Worm (Caenorhabditis elegans): Measurements from ENCODE around the gene sri-42.

The sri-42 gene

DNA sequence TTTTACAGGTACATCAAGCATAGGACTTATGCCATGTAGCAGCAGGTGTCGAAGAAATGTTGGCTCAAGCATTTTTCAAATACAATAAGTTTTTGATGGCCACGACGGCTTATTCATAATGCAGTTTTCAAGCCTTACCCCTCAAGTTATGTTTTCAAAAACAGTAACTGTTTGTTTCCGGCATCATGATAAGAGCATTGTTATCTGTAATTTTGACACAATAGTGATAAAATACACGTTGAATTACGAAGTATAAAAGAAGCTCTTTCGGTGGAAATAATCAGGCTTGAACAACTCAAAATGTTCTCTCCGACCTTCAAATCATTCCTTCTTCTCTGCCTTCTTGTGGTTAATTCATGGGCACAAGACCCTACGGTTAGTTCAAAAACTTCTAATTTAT lies 40.7 kb downstream of the sri-42 start, which contains the start of gene clec-121:
TSS of gene clec-121 (plus strand) at position 301 of the 400 bp plus-strand sequence.
- TF ChIP-seq madf-10 (tag; optimal IDR thresholded peaks at IDR 0.05) (no peak), ama-1 (optimal IDR thresholded peaks at IDR 0.05) (no peak), ama-1 (GFP tag; optimal IDR thresholded peaks at IDR 0.05) (no peak), mcd-1 (GFP tag; IDR thresholded peaks at IDR 0.05) (no peak), F57C9.4 (tag; optimal IDR thresholded peaks at IDR 0.05) (no peak), let-607 (tag; optimal IDR thresholded peaks at IDR 0.05) (no peak), ztf-18 (tag; optimal IDR thresholded peaks at IDR 0.05) (no peak), unc-62 (GFP tag; optimal IDR thresholded peaks at IDR 0.05) (no peak), hmg-20 (GFP tag; IDR thresholded peaks at IDR 0.05) (no peak), B0336.3 (GFP tag; IDR thresholded peaks at IDR 0.05) (no peak), snpc-1.3 (tag; optimal IDR thresholded peaks at IDR 0.05; ENCODE audit: insufficient read depth) (no peak), rec-8 (tag; optimal IDR thresholded peaks at IDR 0.05) (no peak), hlh-12 (tag; optimal IDR thresholded peaks at IDR 0.05) (no peak), F49E8.2 (tag; optimal IDR thresholded peaks at IDR 0.05; ENCODE audit: insufficient read depth) (no peak), B0261.1 (tag; optimal IDR thresholded peaks at IDR 0.05) (no peak), sdz-38 (tag; optimal IDR thresholded peaks at IDR 0.05) (no peak), Y79H2A.3 (GFP tag; conservative IDR thresholded peaks at IDR 0.05) (no peak), chd-7 (tag; optimal IDR thresholded peaks at IDR 0.05) (no peak), T07F8.4 (tag; optimal IDR thresholded peaks at IDR 0.05) (no peak), lsl-1 (GFP tag; optimal IDR thresholded peaks at IDR 0.05) (no peak), aptf-2 (GFP tag; conservative IDR thresholded peaks at IDR 0.05) (no peak)

DNA sequence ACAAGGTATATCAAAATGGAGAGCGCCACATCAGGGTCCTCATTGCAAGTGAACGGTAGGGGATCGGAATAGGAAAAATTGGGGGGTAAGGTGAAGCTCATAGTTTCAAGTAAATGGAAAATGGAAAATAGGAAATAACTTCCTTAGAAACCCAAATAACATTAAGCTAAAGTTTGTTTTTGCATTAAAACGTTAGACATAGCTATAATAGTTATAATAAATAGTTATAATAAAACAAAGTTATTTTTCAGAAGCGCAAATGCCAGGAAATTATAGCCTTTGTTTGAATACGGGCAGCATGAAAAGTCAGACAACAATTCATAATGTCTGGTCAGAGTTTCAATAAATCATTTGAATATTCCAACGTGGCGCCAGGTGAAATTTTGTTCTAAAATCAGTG lies 42.2 kb downstream of the sri-42 start, which contains the start of gene srg-24:
TSS of gene srg-24 (minus strand) at position 101 of the 400 bp plus-strand sequence.
- TF ChIP-seq dox-1 (GFP tag; IDR thresholded peaks at IDR 0.05) (no peak), akir-1 (GFP tag; optimal IDR thresholded peaks at IDR 0.05) (no peak), egrh-3 (GFP tag; IDR thresholded peaks at IDR 0.05) (no peak), snpc-1.3 (tag; optimal IDR thresholded peaks at IDR 0.05; ENCODE audit: insufficient read depth) (no peak), Y56A3A.18 (GFP tag; IDR thresholded peaks at IDR 0.05) (no peak), pbrm-1 (GFP tag; IDR thresholded peaks at IDR 0.05) (no peak), snpc-1.1 (tag; optimal IDR thresholded peaks at IDR 0.05; ENCODE audit: insufficient read depth) (no peak), ZK185.1 (tag; optimal IDR thresholded peaks at IDR 0.05; ENCODE audit: poor library complexity, severe bottlenecking) (no peak), xnd-1 (tag; optimal IDR thresholded peaks at IDR 0.05) (no peak), madf-10 (tag; optimal IDR thresholded peaks at IDR 0.05) (no peak)

DNA sequence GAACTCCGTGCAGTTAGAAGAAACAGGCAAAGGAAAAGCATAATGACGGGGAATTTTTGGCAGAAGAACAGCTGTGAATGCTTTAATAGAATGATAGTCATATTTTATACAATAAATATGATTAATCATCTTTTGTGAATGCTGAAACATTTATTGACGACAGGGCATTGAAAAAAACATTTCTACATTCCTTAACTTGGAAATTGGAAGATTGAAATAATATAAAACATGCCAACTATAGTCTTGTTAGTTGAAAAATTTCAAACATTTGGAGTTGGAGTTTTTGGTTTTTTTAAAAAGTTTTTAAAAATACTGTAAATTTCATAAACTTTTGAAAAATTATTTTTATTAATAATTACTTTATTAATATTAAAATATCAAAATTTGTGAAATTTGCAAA lies 45.9 kb downstream of the sri-42 start, which contains the start of gene Y25C1A.14:
TSS of gene Y25C1A.14 (minus strand) at position 101 of the 400 bp plus-strand sequence.
- no peak for TF ChIP-seq D2030.7 (GFP tag; IDR thresholded peaks at IDR 0.05)
- no peak for TF ChIP-seq hsf-1 (GFP tag; IDR thresholded peaks at IDR 0.05)
- no peak for TF ChIP-seq attf-6 (GFP tag; IDR thresholded peaks at IDR 0.05)
- TF ChIP-seq C06A6.2 (GFP tag; conservative IDR thresholded peaks at IDR 0.05): no peak

DNA sequence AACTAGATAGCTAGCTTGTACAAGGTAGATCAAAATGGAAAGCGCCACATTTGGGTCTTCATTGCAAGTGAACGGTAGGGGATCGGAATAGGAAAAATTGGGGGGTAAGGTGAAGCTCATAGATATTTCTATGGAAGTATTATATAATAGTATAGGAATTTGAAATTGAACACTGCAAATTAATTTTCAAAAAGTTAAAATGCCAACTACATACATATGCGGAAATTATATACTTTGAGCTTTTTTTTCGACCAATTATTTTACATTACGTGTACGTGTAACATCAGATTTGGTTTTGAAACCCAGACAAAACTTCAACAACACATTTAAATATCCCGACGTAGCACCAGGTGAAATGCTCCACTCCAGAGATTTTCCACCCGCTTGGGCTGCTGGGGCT lies 46.7 kb downstream of the sri-42 start, which contains the start of gene srg-23:
TSS of gene srg-23 (minus strand) at position 101 of the 400 bp plus-strand sequence.
- TF ChIP-seq unc-62 (GFP tag; optimal IDR thresholded peaks at IDR 0.05) (no peak), akir-1 (GFP tag; optimal IDR thresholded peaks at IDR 0.05) (no peak), snpc-4 (GFP tag; optimal IDR thresholded peaks at IDR 0.05) (no peak), snpc-4 (tag; optimal IDR thresholded peaks at IDR 0.05) (no peak), F55B11.4 (tag; optimal IDR thresholded peaks at IDR 0.05; ENCODE audit: borderline replicate concordance, insufficient read depth) (no peak), C06A6.2 (GFP tag; conservative IDR thresholded peaks at IDR 0.05) (no peak), ztf-26 (tag; optimal IDR thresholded peaks at IDR 0.05) (no peak), K12H6.12 (tag; optimal IDR thresholded peaks at IDR 0.05) (no peak), cebp-2 (GFP tag; IDR thresholded peaks at IDR 0.05) (no peak), somi-1 (GFP tag; optimal IDR thresholded peaks at IDR 0.05) (no peak), Y56A3A.18 (GFP tag; IDR thresholded peaks at IDR 0.05) (no peak), F22D6.2 (tag; optimal IDR thresholded peaks at IDR 0.05) (no peak), mes-4 (tag; optimal IDR thresholded peaks at IDR 0.05) (no peak), nfya-1 (tag; optimal IDR thresholded peaks at IDR 0.05; ENCODE audit: borderline replicate concordance, insufficient read depth) (no peak), egl-18 (GFP tag; IDR thresholded peaks at IDR 0.05) (no peak)

Data from whole organism, young adult.